Worm (Caenorhabditis elegans): ENCODE data around the gene K10D11.2.

DNA sequence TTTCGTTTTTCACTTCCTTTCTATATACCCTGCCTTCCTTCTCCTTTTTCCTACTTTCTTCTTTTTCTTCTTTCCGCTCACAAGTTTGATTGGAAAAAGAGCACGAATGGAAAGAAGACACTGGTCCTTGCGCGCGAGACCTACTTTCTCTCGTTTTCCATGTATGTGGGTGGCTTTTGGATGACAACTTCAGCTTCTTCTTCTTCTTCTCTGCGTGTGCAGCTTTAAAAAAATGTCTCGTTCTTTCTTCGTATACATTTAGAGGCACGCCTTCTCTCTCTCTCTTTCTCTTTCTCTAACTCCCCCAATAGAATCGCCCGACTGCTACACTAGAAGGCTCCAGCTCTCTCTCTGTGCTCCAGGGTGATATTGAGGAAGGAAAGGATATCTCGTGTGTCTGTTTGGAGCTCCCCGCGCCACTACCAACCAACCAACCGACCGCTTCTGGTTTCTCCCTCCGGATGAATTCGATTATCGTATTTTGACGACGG, 47.1 kb downstream of the K10D11.2 start:
- TF ChIP-seq nhr-23 (tag; optimal IDR thresholded peaks at IDR 0.05) (no peak), ceh-82 (tag; optimal IDR thresholded peaks at IDR 0.05) (no peak), ceh-16 (tag; optimal IDR thresholded peaks at IDR 0.05) (no peak), skn-1 (tag; optimal IDR thresholded peaks at IDR 0.05) (peak; percentile 9), ama-1 (optimal IDR thresholded peaks at IDR 0.05) (no peak), elt-2 (tag; optimal IDR thresholded peaks at IDR 0.05) (no peak), eor-1 (tag; optimal IDR thresholded peaks at IDR 0.05) (no peak), aly-2 (tag; optimal IDR thresholded peaks at IDR 0.05) (no peak), egl-27 (tag; optimal IDR thresholded peaks at IDR 0.05) (no peak), nhr-11 (tag; optimal IDR thresholded peaks at IDR 0.05) (no peak), pha-4 (tag; optimal IDR thresholded peaks at IDR 0.05) (no peak), fkh-10 (GFP tag; optimal IDR thresholded peaks at IDR 0.05) (no peak)
